Worm (Caenorhabditis elegans) whole organism, midembryonic: ENCODE results near the gene exc-12.

Source experiments
- med-1 ChIP-seq: sonication (generic microtip); optimal IDR thresholded peaks from 2 replicates; lab custom pipeline; 2017; ENCODE audit warnings: missing genetic modification characterization, mild to moderate bottlenecking, missing compliant biosample characterization, antibody characterized with exemption, missing genetic modification reagents; ENCODE audit not compliant: insufficient read depth
- ztf-23 ChIP-seq: fragments of 200-800 bp; sonication (Bioruptor generic); IDR thresholded peaks from 2 replicates; pipeline ENCODE4 v1.3.6; 2022; ENCODE audit warnings: missing genetic modification reagents, missing genetic modification characterization, missing compliant biosample characterization
- ztf-29 ChIP-seq: fragments of 200-800 bp; sonication (Bioruptor generic); IDR thresholded peaks from 2 replicates; pipeline ENCODE4 v1.3.6; 2022; ENCODE audit warnings: missing genetic modification reagents, missing genetic modification characterization, missing compliant biosample characterization

DNA sequence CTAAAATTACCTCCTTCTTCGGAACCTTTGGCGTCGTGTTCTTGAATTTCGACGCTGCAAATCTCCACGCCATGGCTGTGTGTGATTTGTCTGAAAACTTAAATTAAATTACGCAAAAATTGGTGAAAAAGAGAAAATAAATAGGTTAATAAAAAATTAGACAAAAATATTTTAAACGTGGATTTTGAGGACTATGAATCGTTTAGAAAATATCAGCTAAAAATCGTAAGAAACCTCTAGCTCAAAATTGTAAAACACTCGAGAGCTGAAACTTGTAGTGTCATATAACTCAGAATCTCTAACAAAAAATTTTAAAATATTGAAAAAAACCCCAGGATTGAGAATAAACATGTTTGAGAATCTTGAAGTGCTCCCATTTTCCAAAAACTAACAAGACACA, 46.2 kb downstream of the exc-12 start, which contains the start of gene pod-1:
- TF ChIP-seq med-1, result no peak
- TF ChIP-seq ztf-29 (GFP tag; lab: Robert Waterston, UW), result no peak
- TF ChIP-seq ztf-23 (GFP tag; lab: Robert Waterston, UW), result no peak
